Worm (Caenorhabditis elegans) whole organism, early embryonic: ENCODE data around the gene T08A11.1.

Experiments
- B0310.2 ChIP-seq: sonication (generic microtip); optimal IDR thresholded peaks from 2 replicates; lab custom pipeline; 2016; ENCODE audit warnings: mild to moderate bottlenecking, missing genetic modification characterization, missing compliant biosample characterization
- F13C5.2 ChIP-seq: sonication (generic microtip); optimal IDR thresholded peaks from 2 replicates; lab custom pipeline; 2017; ENCODE audit warnings: mild to moderate bottlenecking, missing genetic modification characterization, inconsistent platforms, missing compliant biosample characterization
- aly-1 ChIP-seq: sonication (generic microtip); optimal IDR thresholded peaks from 2 replicates; lab custom pipeline; 2016; ENCODE audit warnings: missing genetic modification characterization, missing compliant biosample characterization
- ama-1 ChIP-seq: fragments of 150-350 bp; optimal IDR thresholded peaks from 2 replicates; lab custom pipeline; 2014
- ceh-13 ChIP-seq: fragments of 200-800 bp; sonication (Bioruptor generic); optimal IDR thresholded peaks from 2 replicates; lab custom pipeline; 2018; ENCODE audit warnings: mild to moderate bottlenecking, missing genetic modification characterization, missing compliant biosample characterization
- ceh-36 ChIP-seq: sonication (generic microtip); optimal IDR thresholded peaks from 2 replicates; lab custom pipeline; 2016; ENCODE audit warnings: missing genetic modification characterization, inconsistent platforms, missing compliant biosample characterization
- ets-7 ChIP-seq: sonication (generic microtip); optimal IDR thresholded peaks from 2 replicates; lab custom pipeline; 2016; ENCODE audit warnings: missing genotype, missing genetic modification characterization, missing compliant biosample characterization
- flt-1 ChIP-seq: fragments of 200-800 bp; sonication (Bioruptor generic); IDR thresholded peaks from 2 replicates; pipeline ENCODE4 v1.3.6; 2022; ENCODE audit warnings: missing genetic modification characterization, missing compliant biosample characterization
- hmbx-1 ChIP-seq: sonication (generic microtip); optimal IDR thresholded peaks from 2 replicates; lab custom pipeline; 2016; ENCODE audit warnings: mild to moderate bottlenecking, missing genetic modification characterization, missing compliant biosample characterization
- hmg-4 ChIP-seq: fragments of 200-800 bp; sonication (Bioruptor generic); optimal IDR thresholded peaks from 2 replicates; lab custom pipeline; 2018; ENCODE audit warnings: mild to moderate bottlenecking, missing genetic modification characterization, missing compliant biosample characterization
- hnd-1 ChIP-seq: sonication (generic microtip); optimal IDR thresholded peaks from 2 replicates; lab custom pipeline; 2016; ENCODE audit warnings: missing genetic modification characterization, missing compliant biosample characterization
- pes-1 ChIP-seq: fragments of 200-800 bp; sonication (Bioruptor generic); IDR thresholded peaks from 2 replicates; pipeline ENCODE4 v1.3.6; 2022; ENCODE audit warnings: missing genetic modification reagents, missing genetic modification characterization, missing compliant biosample characterization
- scrt-1 ChIP-seq: fragments of 200-800 bp; sonication (Bioruptor generic); IDR thresholded peaks from 2 replicates; pipeline ENCODE4 v1.3.6; 2022; ENCODE audit warnings: missing genetic modification characterization, missing compliant biosample characterization
- sea-1 ChIP-seq: fragments of 200-800 bp; sonication (Bioruptor generic); conservative IDR thresholded peaks from 2 replicates; pipeline ENCODE4 v1.3.6; 2022; ENCODE audit warnings: missing genetic modification characterization, missing compliant biosample characterization
- tbx-11 ChIP-seq: fragments of 200-800 bp; sonication (Bioruptor generic); IDR thresholded peaks from 2 replicates; pipeline ENCODE4 v1.3.6; 2022; ENCODE audit warnings: missing genetic modification characterization, missing compliant biosample characterization
- tbx-37 ChIP-seq: fragments of 200-800 bp; sonication (Bioruptor generic); conservative IDR thresholded peaks from 2 replicates; pipeline ENCODE4 v1.3.6; 2022; ENCODE audit warnings: missing genetic modification reagents, missing genetic modification characterization, missing compliant biosample characterization
- tra-4 ChIP-seq: sonication (generic microtip); optimal IDR thresholded peaks from 2 replicates; lab custom pipeline; 2017; ENCODE audit warnings: missing genetic modification characterization, missing compliant biosample characterization

The T08A11.1 gene

ce11 chrIII:4263048-4263447, at the start of gene T08A11.1:
Gene T08A11.1 (minus strand): TSS chrIII:4263148.
- no peak for TF ChIP-seq ceh-13 (GFP tag; lab: Kevin White, UChicago)
- no peak for TF ChIP-seq ets-7 (tag; lab: Kevin White, UChicago)
- no peak for TF ChIP-seq tra-4 (tag; lab: Kevin White, UChicago)
- no peak for TF ChIP-seq ceh-36 (tag; lab: Kevin White, UChicago)
- no peak for TF ChIP-seq tbx-37 (GFP tag; lab: Robert Waterston, UW)
- TF ChIP-seq scrt-1 = no peak
- TF ChIP-seq ama-1 (lab: Kevin White, UChicago) = no peak
- TF ChIP-seq pes-1 (GFP tag; lab: Robert Waterston, UW) = no peak
- TF ChIP-seq tbx-11 (GFP tag; lab: Robert Waterston, UW) = no peak
- no peak for TF ChIP-seq flt-1 (GFP tag; lab: Robert Waterston, UW)

DNA sequence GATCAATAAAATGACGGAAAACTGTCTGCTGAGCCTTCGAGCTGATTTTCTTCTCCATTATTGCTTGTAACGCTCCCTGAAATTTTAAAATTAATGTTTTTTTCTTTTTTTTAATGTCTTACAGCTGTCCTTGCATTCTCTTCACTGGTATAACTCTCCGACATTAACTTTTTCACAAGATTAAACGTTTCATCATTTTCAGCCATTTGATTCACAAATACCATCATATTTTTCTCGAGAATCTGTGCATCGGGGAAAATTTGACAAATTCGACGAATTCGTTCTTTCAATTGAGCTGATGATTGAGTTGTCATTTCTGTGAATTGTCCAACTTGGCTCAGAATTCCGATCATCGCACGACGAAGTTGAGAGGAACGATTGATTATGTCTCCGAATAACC, 46.4 kb upstream of the T08A11.1 start:
- TF ChIP-seq tra-4 (tag; lab: Kevin White, UChicago) = no peak
- TF ChIP-seq hnd-1 = no peak
- no peak for TF ChIP-seq hmg-4 (GFP tag; lab: Kevin White, UChicago)
- TF ChIP-seq ceh-13 (GFP tag; lab: Kevin White, UChicago) = no peak
- TF ChIP-seq aly-1 (tag; lab: Kevin White, UChicago) = no peak
- TF ChIP-seq scrt-1 = no peak
- TF ChIP-seq sea-1 (GFP tag; lab: Robert Waterston, UW) = no peak
- no peak for TF ChIP-seq F13C5.2 (tag; lab: Kevin White, UChicago)
- TF ChIP-seq pes-1 (GFP tag; lab: Robert Waterston, UW) = no peak
- TF ChIP-seq flt-1 (GFP tag; lab: Robert Waterston, UW) = no peak
- no peak for TF ChIP-seq tbx-37 (GFP tag; lab: Robert Waterston, UW)
- TF ChIP-seq B0310.2 (tag; lab: Kevin White, UChicago) = no peak
- no peak for TF ChIP-seq ama-1 (lab: Kevin White, UChicago)
- no peak for TF ChIP-seq ceh-36 (tag; lab: Kevin White, UChicago)
- TF ChIP-seq hmbx-1 = no peak
- TF ChIP-seq tbx-11 (GFP tag; lab: Robert Waterston, UW) = no peak
- no peak for TF ChIP-seq ets-7 (tag; lab: Kevin White, UChicago)

ce11 chrIII:4302780-4303179, 39.8 kb upstream of the T08A11.1 start:
- no peak for TF ChIP-seq pes-1 (GFP tag; lab: Robert Waterston, UW)
- TF ChIP-seq ceh-13 (GFP tag; lab: Kevin White, UChicago) = no peak
- TF ChIP-seq B0310.2 (tag; lab: Kevin White, UChicago) = no peak
- no peak for TF ChIP-seq tbx-11 (GFP tag; lab: Robert Waterston, UW)
- no peak for TF ChIP-seq tbx-37 (GFP tag; lab: Robert Waterston, UW)
- no peak for TF ChIP-seq sea-1 (GFP tag; lab: Robert Waterston, UW)
- no peak for TF ChIP-seq hmbx-1
- TF ChIP-seq tra-4 (tag; lab: Kevin White, UChicago) = no peak
- no peak for TF ChIP-seq hnd-1

DNA sequence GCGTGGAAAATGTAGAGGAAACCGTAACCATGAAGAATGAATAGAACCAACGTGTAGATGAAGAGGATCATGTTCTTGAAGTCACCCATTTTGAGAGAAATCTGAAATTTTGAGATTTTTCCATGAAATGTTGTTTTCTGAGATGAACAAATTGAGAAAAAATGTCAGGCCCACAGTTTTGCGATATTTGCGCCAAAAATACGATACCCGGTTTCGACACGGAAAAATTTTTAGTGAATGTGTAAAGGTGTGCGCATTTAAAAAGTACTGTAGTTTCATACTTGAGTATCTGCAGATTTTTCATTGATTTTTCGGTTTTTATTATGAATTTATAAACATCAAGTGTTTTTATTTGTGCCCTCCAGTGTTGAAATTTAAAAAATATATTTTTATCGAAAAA, 39.3 kb upstream of the T08A11.1 start, which contains the start of gene R10E4.9:
TSS of gene R10E4.9 (minus strand) at position 101 of the 400 bp plus-strand sequence.
- TF ChIP-seq ceh-13 (GFP tag; lab: Kevin White, UChicago) (no peak), tbx-37 (GFP tag; lab: Robert Waterston, UW) (no peak), hmg-4 (GFP tag; lab: Kevin White, UChicago) (no peak), hmbx-1 (no peak), ets-7 (tag; lab: Kevin White, UChicago) (no peak), ceh-36 (tag; lab: Kevin White, UChicago) (no peak), flt-1 (GFP tag; lab: Robert Waterston, UW) (no peak), F13C5.2 (tag; lab: Kevin White, UChicago) (no peak), scrt-1 (no peak), tra-4 (tag; lab: Kevin White, UChicago) (no peak), hnd-1 (no peak), ama-1 (lab: Kevin White, UChicago) (no peak), pes-1 (GFP tag; lab: Robert Waterston, UW) (no peak)

ce11 chrIII:4300989-4301498, 38.1 kb upstream of the T08A11.1 start, which contains the start of gene R10E4.11:
Gene R10E4.11 (minus strand): TSS chrIII:4301039.
- TF ChIP-seq pes-1 (GFP tag; lab: Robert Waterston, UW) (no peak), ceh-36 (tag; lab: Kevin White, UChicago) (no peak), hmbx-1 (no peak), flt-1 (GFP tag; lab: Robert Waterston, UW) (no peak), F13C5.2 (tag; lab: Kevin White, UChicago) (no peak), tbx-11 (GFP tag; lab: Robert Waterston, UW) (no peak), hnd-1 (no peak), ama-1 (lab: Kevin White, UChicago) (no peak), hmg-4 (GFP tag; lab: Kevin White, UChicago) (no peak), ets-7 (tag; lab: Kevin White, UChicago) (no peak), tbx-37 (GFP tag; lab: Robert Waterston, UW) (no peak)

ce11 chrIII:4294153-4294862, 31.4 kb upstream of the T08A11.1 start, which contains the start of the genes nth-1 and R10E4.7:
Gene nth-1 (minus strand): TSS chrIII:4294253.
Gene R10E4.7 (plus strand): TSS chrIII:4294812.
- TF ChIP-seq ceh-36 (tag; lab: Kevin White, UChicago) (no peak), tra-4 (tag; lab: Kevin White, UChicago) (no peak), tbx-37 (GFP tag; lab: Robert Waterston, UW) (no peak), hmbx-1 (no peak), tbx-11 (GFP tag; lab: Robert Waterston, UW) (no peak), aly-1 (tag; lab: Kevin White, UChicago) (no peak)

DNA sequence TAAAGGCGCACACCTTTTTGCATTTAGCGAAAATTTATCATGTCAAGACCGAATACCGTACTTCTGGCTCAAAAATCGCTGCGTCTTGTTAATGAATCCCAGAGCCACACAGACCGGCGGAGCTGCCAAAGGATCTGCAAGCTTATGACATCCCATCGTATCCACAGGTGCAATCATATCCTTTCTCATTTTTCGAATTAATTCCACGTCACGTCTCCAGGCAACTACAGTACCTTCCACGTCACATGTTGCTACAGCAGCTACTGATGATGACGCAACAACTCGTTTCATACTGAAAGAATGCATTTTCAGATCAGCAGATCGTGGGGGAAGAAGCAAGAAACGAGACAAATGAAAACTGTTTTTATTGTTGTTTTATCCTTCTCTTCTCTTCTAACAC, 30.2 kb upstream of the T08A11.1 start, which contains the start of gene R10E4.6:
TSS of gene R10E4.6 (plus strand) at position 301 of the 400 bp plus-strand sequence.
- no peak for TF ChIP-seq hmg-4 (GFP tag; lab: Kevin White, UChicago)
- TF ChIP-seq hmbx-1 = no peak
- no peak for TF ChIP-seq hnd-1
